Fruit fly (Drosophila melanogaster) whole organism, embryonic: ENCODE data around the gene Gpdh1.
A peak's percentile ranks its signal among the peaks of the same experiment; 100 is the strongest.

Source experiments
- Abd-B ChIP-seq: fragments of 200-800 bp; sonication (Bioruptor generic); optimal IDR thresholded peaks from 2 replicates; lab custom pipeline; 2018; ENCODE audit warnings: missing biosample characterization, mild to moderate bottlenecking, missing genetic modification characterization, moderate library complexity
- Antp ChIP-seq: fragments of 200-800 bp; sonication (Bioruptor generic); optimal IDR thresholded peaks from 3 replicates; lab custom pipeline; 2016; ENCODE audit warnings: missing biosample characterization, missing genetic modification characterization
- Atf3 ChIP-seq: fragments of 200-800 bp; sonication (Bioruptor generic); optimal IDR thresholded peaks from 3 replicates; lab custom pipeline; 2016; ENCODE audit warnings: missing biosample characterization, missing genetic modification characterization
- CG10274 ChIP-seq: fragments of 200-800 bp; sonication (Bioruptor generic); optimal IDR thresholded peaks from 3 replicates; lab custom pipeline; 2017; ENCODE audit warnings: missing biosample characterization, mild to moderate bottlenecking, missing genetic modification characterization
- CG11723 ChIP-seq: fragments of 200-800 bp; sonication (Bioruptor generic); optimal IDR thresholded peaks from 2 replicates; lab custom pipeline; 2017; ENCODE audit warnings: missing biosample characterization, mild to moderate bottlenecking, missing genetic modification characterization
- CG12299 ChIP-seq: fragments of 200-800 bp; sonication (Bioruptor generic); optimal IDR thresholded peaks from 2 replicates; lab custom pipeline; 2018; ENCODE audit warnings: missing biosample characterization, mild to moderate bottlenecking, missing genetic modification characterization
- CG2889 ChIP-seq: fragments of 200-800 bp; sonication (Bioruptor generic); IDR thresholded peaks from 3 replicates; pipeline ENCODE4 v1.3.6; 2022; ENCODE audit warnings: missing biosample characterization, missing genetic modification characterization
- CG31441 ChIP-seq: fragments of 200-800 bp; sonication (Bioruptor generic); IDR thresholded peaks from 2 replicates; pipeline ENCODE4 v1.3.6; 2022; ENCODE audit warnings: missing biosample characterization, missing genetic modification characterization
- CG3407 ChIP-seq: fragments of 200-800 bp; sonication (Bioruptor generic); optimal IDR thresholded peaks from 2 replicates; lab custom pipeline; 2018; ENCODE audit warnings: missing biosample characterization, mild to moderate bottlenecking, missing genetic modification characterization
- CG3838 ChIP-seq: fragments of 200-800 bp; sonication (Bioruptor generic); optimal IDR thresholded peaks from 3 replicates; lab custom pipeline; 2016; ENCODE audit warnings: missing biosample characterization, missing genetic modification characterization
- CG4360 ChIP-seq: fragments of 200-800 bp; sonication (Bioruptor generic); IDR thresholded peaks from 2 replicates; pipeline ENCODE4 v1.3.6; 2022; ENCODE audit warnings: missing biosample characterization, missing genetic modification characterization
- CG4404 ChIP-seq: fragments of 200-800 bp; sonication (Bioruptor generic); IDR thresholded peaks from 2 replicates; pipeline ENCODE4 v1.3.6; 2022; ENCODE audit warnings: missing biosample characterization, missing genetic modification characterization
- CG6683 ChIP-seq: fragments of 200-800 bp; sonication (Bioruptor generic); optimal IDR thresholded peaks from 2 replicates; lab custom pipeline; 2017; ENCODE audit warnings: missing biosample characterization, mild to moderate bottlenecking, missing genetic modification characterization, missing genetic modification reagents
- CG6791 ChIP-seq: fragments of 200-800 bp; sonication (Bioruptor generic); IDR thresholded peaks from 3 replicates; pipeline ENCODE4 v1.3.6; 2022; ENCODE audit warnings: missing biosample characterization, missing genetic modification characterization; ENCODE audit not compliant: partially characterized antibody
- CG6813 ChIP-seq: fragments of 200-800 bp; sonication (Bioruptor generic); optimal IDR thresholded peaks from 2 replicates; lab custom pipeline; 2017; ENCODE audit warnings: missing biosample characterization, missing genetic modification characterization, mild to moderate bottlenecking, moderate library complexity, missing genetic modification reagents
- CG7372 ChIP-seq: fragments of 200-800 bp; sonication (Bioruptor generic); IDR thresholded peaks from 2 replicates; pipeline ENCODE4 v1.3.6; 2022; ENCODE audit warnings: missing biosample characterization, missing genetic modification characterization
- CG7556 ChIP-seq: fragments of 200-800 bp; sonication (Bioruptor generic); optimal IDR thresholded peaks from 2 replicates; lab custom pipeline; 2017; ENCODE audit warnings: missing biosample characterization, mild to moderate bottlenecking, missing genetic modification characterization
- CG7786 ChIP-seq: fragments of 200-800 bp; sonication (Bioruptor generic); optimal IDR thresholded peaks from 2 replicates; lab custom pipeline; 2016; ENCODE audit warnings: missing biosample characterization, missing genetic modification characterization
- CG7928 ChIP-seq: fragments of 200-800 bp; sonication (Bioruptor generic); optimal IDR thresholded peaks from 2 replicates; lab custom pipeline; 2017; ENCODE audit warnings: missing biosample characterization, mild to moderate bottlenecking, missing genetic modification characterization
- CG8478 ChIP-seq: fragments of >200 bp; optimal IDR thresholded peaks from 2 replicates; lab custom pipeline; 2018
- Camta ChIP-seq: fragments of 200-800 bp; sonication (Bioruptor generic); optimal IDR thresholded peaks from 2 replicates; lab custom pipeline; 2016; ENCODE audit warnings: missing biosample characterization, missing genetic modification characterization
- Dek ChIP-seq: fragments of 200-800 bp; sonication (Bioruptor generic); optimal IDR thresholded peaks from 3 replicates; lab custom pipeline; 2019; ENCODE audit warnings: missing biosample characterization, mild to moderate bottlenecking, missing genetic modification characterization, moderate library complexity
- Dfd ChIP-seq, 2 experiments: fragments of >200 bp; optimal IDR thresholded peaks; 2 replicates each; lab custom pipeline; 2017; ENCODE audit warnings: missing biosample characterization in 2 of 2, missing genetic modification characterization in 2 of 2
- Fer1 ChIP-seq: fragments of 200-800 bp; sonication (Bioruptor generic); optimal IDR thresholded peaks from 2 replicates; lab custom pipeline; 2017; ENCODE audit warnings: missing biosample characterization, mild to moderate bottlenecking, missing genetic modification characterization
- H15 ChIP-seq: fragments of 200-800 bp; sonication (Bioruptor generic); IDR thresholded peaks from 3 replicates; pipeline ENCODE4 v1.3.6; 2022; ENCODE audit warnings: missing biosample characterization, missing genetic modification characterization
- HLH3B ChIP-seq: fragments of 200-800 bp; sonication (Bioruptor generic); IDR thresholded peaks from 2 replicates; pipeline ENCODE4 v1.3.6; 2022; ENCODE audit warnings: missing biosample characterization, missing genetic modification characterization
- HLH54F ChIP-seq: fragments of 200-800 bp; sonication (Bioruptor generic); optimal IDR thresholded peaks from 3 replicates; lab custom pipeline; 2016; ENCODE audit warnings: missing biosample characterization, missing genetic modification characterization
- Hey ChIP-seq: fragments of 200-800 bp; sonication (Bioruptor generic); optimal IDR thresholded peaks from 3 replicates; lab custom pipeline; 2018; ENCODE audit warnings: missing biosample characterization, mild to moderate bottlenecking, missing genetic modification characterization
- HmgZ ChIP-seq: fragments of 200-800 bp; sonication (Bioruptor generic); optimal IDR thresholded peaks from 2 replicates; lab custom pipeline; 2018; ENCODE audit warnings: missing biosample characterization, mild to moderate bottlenecking, missing genetic modification characterization
- Hr39 ChIP-seq: fragments of >200 bp; optimal IDR thresholded peaks from 2 replicates; lab custom pipeline; 2017
- Hr51 ChIP-seq, 2 experiments: fragments of 200-800 bp; sonication (Bioruptor generic); optimal IDR thresholded peaks; 2 replicates in 1 of 2; 3 replicates in 1 of 2; lab custom pipeline; 2016 to 2018; ENCODE audit warnings: missing biosample characterization in 2 of 2, missing genetic modification characterization in 2 of 2, mild to moderate bottlenecking in 1 of 2, moderate library complexity in 1 of 2
- NC2β ChIP-seq: fragments of 200-800 bp; sonication (Bioruptor generic); optimal IDR thresholded peaks from 2 replicates; lab custom pipeline; 2016; ENCODE audit warnings: missing biosample characterization, missing genetic modification characterization
- Nf-YC ChIP-seq: fragments of 200-800 bp; optimal IDR thresholded peaks from 3 replicates; lab custom pipeline; 2019; ENCODE audit warnings: missing biosample characterization, mild to moderate bottlenecking, missing genetic modification characterization, moderate library complexity
- Ravus ChIP-seq: fragments of 200-800 bp; sonication (Bioruptor generic); IDR thresholded peaks from 2 replicates; pipeline ENCODE4 v1.3.6; 2022; ENCODE audit warnings: missing biosample characterization, missing genetic modification characterization
- Sry-β ChIP-seq: fragments of 200-800 bp; sonication (Bioruptor generic); optimal IDR thresholded peaks from 2 replicates; lab custom pipeline; 2018; ENCODE audit warnings: missing biosample characterization, mild to moderate bottlenecking, missing genetic modification characterization, moderate library complexity
- Sry-δ ChIP-seq: fragments of 200-800 bp; sonication (Bioruptor generic); optimal IDR thresholded peaks from 2 replicates; lab custom pipeline; 2016; ENCODE audit warnings: missing biosample characterization, missing genetic modification characterization
- ash1 ChIP-seq: fragments of 200-800 bp; sonication (Bioruptor generic); optimal IDR thresholded peaks from 2 replicates; lab custom pipeline; 2018; ENCODE audit warnings: missing biosample characterization, mild to moderate bottlenecking, missing genetic modification characterization
- bab2 ChIP-seq: fragments of 200-800 bp; sonication (Bioruptor generic); optimal IDR thresholded peaks from 2 replicates; lab custom pipeline; 2016; ENCODE audit warnings: missing biosample characterization, missing genetic modification characterization
- bsh ChIP-seq, 2 experiments: fragments of 200-800 bp; sonication (Bioruptor generic); optimal IDR thresholded peaks; 2 replicates each; lab custom pipeline; 2017 to 2018; ENCODE audit warnings: mild to moderate bottlenecking in 2 of 2, missing biosample characterization in 2 of 2, missing genetic modification characterization in 2 of 2, moderate library complexity in 1 of 2
- chm ChIP-seq: fragments of 200-800 bp; sonication (Bioruptor generic); IDR thresholded peaks from 2 replicates; pipeline ENCODE4 v1.3.6; 2022; ENCODE audit warnings: missing biosample characterization, missing genetic modification characterization
- ewg ChIP-seq: fragments of 200-800 bp; sonication (Bioruptor generic); optimal IDR thresholded peaks from 3 replicates; lab custom pipeline; 2017; ENCODE audit warnings: mild to moderate bottlenecking, missing biosample characterization, missing genetic modification reagents, missing genetic modification characterization
- fd96Cb ChIP-seq: fragments of 200-800 bp; sonication (Bioruptor generic); optimal IDR thresholded peaks from 2 replicates; lab custom pipeline; 2018; ENCODE audit warnings: missing biosample characterization, mild to moderate bottlenecking, missing genetic modification characterization, moderate library complexity
- ind ChIP-seq: fragments of 200-800 bp; sonication (Bioruptor generic); optimal IDR thresholded peaks from 3 replicates; lab custom pipeline; 2016; ENCODE audit warnings: missing biosample characterization, missing genetic modification characterization
- kah ChIP-seq: fragments of 200-800 bp; sonication (Bioruptor generic); optimal IDR thresholded peaks from 2 replicates; lab custom pipeline; 2018; ENCODE audit warnings: missing biosample characterization, mild to moderate bottlenecking, missing genetic modification characterization
- lbe ChIP-seq: fragments of 200-800 bp; sonication (Bioruptor generic); optimal IDR thresholded peaks from 2 replicates; lab custom pipeline; 2016; ENCODE audit warnings: missing biosample characterization, mild to moderate bottlenecking, missing genetic modification characterization
- mam ChIP-seq: fragments of 200-800 bp; sonication (Bioruptor generic); optimal IDR thresholded peaks from 3 replicates; lab custom pipeline; 2016; ENCODE audit warnings: missing biosample characterization, missing genetic modification characterization
- onecut ChIP-seq: fragments of 200-800 bp; sonication (Bioruptor generic); IDR thresholded peaks from 2 replicates; pipeline ENCODE4 v1.3.6; 2022; ENCODE audit warnings: missing biosample characterization, missing genetic modification characterization
- pho ChIP-seq: fragments of 200-800 bp; sonication (Bioruptor generic); optimal IDR thresholded peaks from 2 replicates; lab custom pipeline; 2016; ENCODE audit warnings: missing biosample characterization, missing genetic modification characterization
- tgo ChIP-seq: fragments of 200-800 bp; sonication (Bioruptor generic); IDR thresholded peaks from 3 replicates; pipeline ENCODE4 v1.3.6; 2022; ENCODE audit warnings: missing biosample characterization, missing genetic modification characterization
- zf30C ChIP-seq: fragments of 200-800 bp; sonication (Bioruptor generic); optimal IDR thresholded peaks from 3 replicates; lab custom pipeline; 2018; ENCODE audit warnings: missing biosample characterization, mild to moderate bottlenecking, missing genetic modification characterization
- zfh2 ChIP-seq: fragments of 200-800 bp; sonication (Bioruptor generic); optimal IDR thresholded peaks from 2 replicates; lab custom pipeline; 2016; ENCODE audit warnings: missing biosample characterization, missing genetic modification characterization

Gpdh1 gene

dm6 chr2L:5977070-5977728 lies 33.8 kb downstream of the Gpdh1 start (continued):
- no peak for TF ChIP-seq Atf3 (GFP tag; lab: Kevin White, UChicago)
- peak; percentile 3 for TF ChIP-seq CG12299 (tag; lab: Kevin White, UChicago)
- TF ChIP-seq zf30C (GFP tag; lab: Kevin White, UChicago): no peak
- peak; percentile 19 for TF ChIP-seq pho
- TF ChIP-seq H15 (GFP tag; lab: Robert Waterston, UW): no peak
- peak; percentile 11 for TF ChIP-seq CG10274 (GFP tag; lab: Kevin White, UChicago)
- peak; percentile 14 for TF ChIP-seq bab2
- no peak for TF ChIP-seq mam (GFP tag; lab: Kevin White, UChicago)
- TF ChIP-seq Hr51 (GFP tag; optimal IDR thresholded peaks at IDR 0.05; lab: Kevin White, UChicago): peak in 1 of 2 experiments; percentile 32
- TF ChIP-seq ash1 (GFP tag; lab: Kevin White, UChicago): no peak
- no peak for TF ChIP-seq ind (GFP tag; lab: Kevin White, UChicago)
- TF ChIP-seq HmgZ (tag; lab: Kevin White, UChicago): peak; percentile 22
- no peak for TF ChIP-seq CG4404 (GFP tag; lab: Robert Waterston, UW)
- TF ChIP-seq CG3407 (GFP tag; lab: Kevin White, UChicago): no peak
- TF ChIP-seq CG31441 (GFP tag; lab: Robert Waterston, UW): no peak
- peak; percentile 48 for TF ChIP-seq Fer1 (GFP tag; lab: Kevin White, UChicago)
- no peak for TF ChIP-seq CG3838 (GFP tag; lab: Kevin White, UChicago)
- no peak for TF ChIP-seq Dfd (GFP tag; optimal IDR thresholded peaks at IDR 0.05; lab: Kevin White, UChicago)
- no peak for TF ChIP-seq zfh2 (GFP tag; lab: Kevin White, UChicago)
- no peak for TF ChIP-seq Antp (GFP tag; lab: Kevin White, UChicago)
- TF ChIP-seq kah: no peak
- TF ChIP-seq CG2889 (GFP tag; lab: Robert Waterston, UW): no peak
- no peak for TF ChIP-seq tgo (GFP tag; lab: Robert Waterston, UW)
- peak; percentile 51 for TF ChIP-seq Hey (tag; lab: Kevin White, UChicago)
- peak; percentile 56 for TF ChIP-seq Nf-YC (tag; lab: Kevin White, UChicago)
- TF ChIP-seq CG7372: no peak
- TF ChIP-seq Ravus (GFP tag; lab: Robert Waterston, UW): no peak
- no peak for TF ChIP-seq bsh (GFP tag; optimal IDR thresholded peaks at IDR 0.05; lab: Kevin White, UChicago)
- TF ChIP-seq HLH54F: no peak
- TF ChIP-seq Dek: peak; percentile 1
- peak; percentile 22 for TF ChIP-seq Sry-δ (GFP tag; lab: Kevin White, UChicago)
- TF ChIP-seq onecut (GFP tag; lab: Robert Waterston, UW): 0 out of 2 replicates have a peak, but pooled peaks have one; percentile 3
- no peak for TF ChIP-seq HLH3B
- TF ChIP-seq fd96Cb (tag; lab: Kevin White, UChicago): no peak
- TF ChIP-seq CG8478: no peak
- TF ChIP-seq CG6791 (GFP tag; lab: Robert Waterston, UW): no peak
- peak; percentile 19 for TF ChIP-seq lbe
- TF ChIP-seq Camta (GFP tag; lab: Kevin White, UChicago): no peak
- no peak for TF ChIP-seq CG11723
- TF ChIP-seq Abd-B: no peak
- no peak for TF ChIP-seq CG6813
- TF ChIP-seq CG7786 (GFP tag; lab: Kevin White, UChicago): no peak
- peak; percentile 1 for TF ChIP-seq NC2β (GFP tag; lab: Kevin White, UChicago)
- no peak for TF ChIP-seq CG4360 (GFP tag; lab: Robert Waterston, UW)
- TF ChIP-seq Hr39 (lab: Kevin White, UChicago): no peak
- no peak for TF ChIP-seq chm (GFP tag; lab: Robert Waterston, UW)
- TF ChIP-seq ewg (GFP tag; lab: Kevin White, UChicago): peak; percentile 37
- no peak for TF ChIP-seq Sry-β (GFP tag; lab: Kevin White, UChicago)
- TF ChIP-seq CG7556 (GFP tag; lab: Kevin White, UChicago): no peak
- TF ChIP-seq CG6683 (GFP tag; lab: Kevin White, UChicago): peak; percentile 35
- TF ChIP-seq CG7928 (GFP tag; lab: Kevin White, UChicago): no peak
